Fruit fly (Drosophila melanogaster) Kc167 (cell line): ENCODE measurements around the gene CG14545.

ENCODE experiments used
- Myc ChIP-seq: fragments of >200 bp; optimal IDR thresholded peaks from 2 replicates; lab custom pipeline; 2017; ENCODE audit warnings: missing external identifiers
- Sin3A ChIP-seq: fragments of >200 bp; optimal IDR thresholded peaks from 2 replicates; lab custom pipeline; 2018; ENCODE audit warnings: missing external identifiers
- h ChIP-seq: fragments of >200 bp; optimal IDR thresholded peaks from 3 replicates; lab custom pipeline; 2018; ENCODE audit warnings: missing external identifiers
- insv ChIP-seq: fragments of >200 bp; optimal IDR thresholded peaks from 3 replicates; lab custom pipeline; 2018; ENCODE audit warnings: missing external identifiers
- psq ChIP-seq: fragments of >200 bp; optimal IDR thresholded peaks from 2 replicates; lab custom pipeline; 2017; ENCODE audit warnings: missing external identifiers
- ttk ChIP-seq: sonication (Bioruptor generic); optimal IDR thresholded peaks from 2 replicates; lab custom pipeline; 2017; ENCODE audit warnings: missing external identifiers

dm6 chr3R:25876639-25877038, 25.5 kb upstream of the CG14545 start:
- TF ChIP-seq psq (lab: Kevin White, UChicago): no peak
- TF ChIP-seq Sin3A (lab: Kevin White, UChicago): no peak
- TF ChIP-seq h: no peak
- TF ChIP-seq ttk (lab: Kevin White, UChicago): no peak
- TF ChIP-seq insv (lab: Kevin White, UChicago): no peak
- no peak for TF ChIP-seq Myc (lab: Kevin White, UChicago)
